Fruit fly (Drosophila melanogaster) whole organism, pupa: ENCODE data around the gene CG7341.

Source experiments
- CG10348 ChIP-seq: fragments of 200-800 bp; sonication (Bioruptor generic); IDR thresholded peaks from 2 replicates; pipeline ENCODE4 v1.3.6; 2022; ENCODE audit warnings: missing biosample characterization, missing genetic modification characterization
- CG12605 ChIP-seq: fragments of 200-800 bp; sonication (Bioruptor generic); IDR thresholded peaks from 2 replicates; pipeline ENCODE4 v1.3.6; 2022; ENCODE audit warnings: missing biosample characterization, missing genetic modification characterization
- CG13204 ChIP-seq: fragments of 200-800 bp; sonication (Bioruptor generic); optimal IDR thresholded peaks from 2 replicates; lab custom pipeline; 2018; ENCODE audit warnings: missing biosample characterization, mild to moderate bottlenecking, missing genetic modification characterization, moderate library complexity
- CG14655 ChIP-seq: fragments of 200-800 bp; sonication (Bioruptor generic); optimal IDR thresholded peaks from 3 replicates; lab custom pipeline; 2017; ENCODE audit warnings: mild to moderate bottlenecking, missing biosample characterization, missing genetic modification reagents, missing genetic modification characterization
- CG15710 ChIP-seq: fragments of 200-800 bp; sonication (Bioruptor generic); optimal IDR thresholded peaks from 2 replicates; lab custom pipeline; 2018; ENCODE audit warnings: missing biosample characterization, mild to moderate bottlenecking, missing genetic modification characterization, moderate library complexity
- CG17806 ChIP-seq: fragments of 200-800 bp; sonication (Bioruptor generic); optimal IDR thresholded peaks from 2 replicates; lab custom pipeline; 2018; ENCODE audit warnings: missing biosample characterization, mild to moderate bottlenecking, missing genetic modification characterization, moderate library complexity
- CG32121 ChIP-seq: fragments of 200-800 bp; sonication (Bioruptor generic); IDR thresholded peaks from 2 replicates; pipeline ENCODE4 v1.3.6; 2022; ENCODE audit warnings: missing biosample characterization, missing genetic modification characterization
- CG34367 ChIP-seq: fragments of 200-800 bp; sonication (Bioruptor generic); optimal IDR thresholded peaks from 2 replicates; lab custom pipeline; 2018; ENCODE audit warnings: missing biosample characterization, mild to moderate bottlenecking, missing genetic modification characterization
- CG4496 ChIP-seq: fragments of 200-800 bp; sonication (Bioruptor generic); IDR thresholded peaks from 3 replicates; pipeline ENCODE4 v1.3.6; 2022; ENCODE audit warnings: missing biosample characterization, missing genetic modification characterization
- CG8159 ChIP-seq: fragments of 200-800 bp; sonication (Bioruptor generic); optimal IDR thresholded peaks from 3 replicates; lab custom pipeline; 2018; ENCODE audit warnings: missing biosample characterization, mild to moderate bottlenecking, missing genetic modification characterization, moderate library complexity
- CG8301 ChIP-seq: fragments of 200-800 bp; sonication (Bioruptor generic); optimal IDR thresholded peaks from 2 replicates; lab custom pipeline; 2018; ENCODE audit warnings: missing biosample characterization, mild to moderate bottlenecking, missing genetic modification characterization
- CG9948 ChIP-seq: fragments of 200-800 bp; sonication (Bioruptor generic); optimal IDR thresholded peaks from 2 replicates; lab custom pipeline; 2018; ENCODE audit warnings: missing biosample characterization, mild to moderate bottlenecking, missing genetic modification characterization, moderate library complexity
- D1 ChIP-seq: fragments of 200-800 bp; sonication (Bioruptor generic); optimal IDR thresholded peaks from 2 replicates; lab custom pipeline; 2018; ENCODE audit warnings: missing biosample characterization, mild to moderate bottlenecking, missing genetic modification characterization, moderate library complexity
- EcR ChIP-seq: fragments of 200-800 bp; sonication (Bioruptor generic); optimal IDR thresholded peaks from 3 replicates; lab custom pipeline; 2019; ENCODE audit warnings: missing biosample characterization, missing genetic modification characterization, mild to moderate bottlenecking, moderate library complexity, missing genetic modification reagents
- Ets98B ChIP-seq: fragments of 200-800 bp; sonication (Bioruptor generic); IDR thresholded peaks from 2 replicates; pipeline ENCODE4 v1.3.6; 2022; ENCODE audit warnings: missing biosample characterization, missing genetic modification characterization
- Pif1A ChIP-seq: fragments of 200-800 bp; sonication (Bioruptor generic); optimal IDR thresholded peaks from 3 replicates; lab custom pipeline; 2016; ENCODE audit warnings: missing biosample characterization, missing genetic modification characterization
- Pif1B ChIP-seq: fragments of 200-800 bp; sonication (Bioruptor generic); optimal IDR thresholded peaks from 3 replicates; lab custom pipeline; 2016; ENCODE audit warnings: missing biosample characterization, missing genetic modification characterization
- Snoo ChIP-seq: fragments of 200-800 bp; sonication (Bioruptor generic); optimal IDR thresholded peaks from 3 replicates; lab custom pipeline; 2017; ENCODE audit warnings: missing biosample characterization, mild to moderate bottlenecking, missing genetic modification characterization, inconsistent platforms
- fd96Ca ChIP-seq: fragments of 200-800 bp; sonication (Bioruptor generic); IDR thresholded peaks from 3 replicates; pipeline ENCODE4 v1.3.6; 2022; ENCODE audit warnings: missing biosample characterization, missing genetic modification characterization
- gl ChIP-seq: fragments of 200-800 bp; sonication (Bioruptor generic); optimal IDR thresholded peaks from 2 replicates; lab custom pipeline; 2018; ENCODE audit warnings: missing biosample characterization, mild to moderate bottlenecking, missing genetic modification characterization
- rn ChIP-seq: fragments of 200-800 bp; sonication (Bioruptor generic); IDR thresholded peaks from 2 replicates; pipeline ENCODE4 v1.3.6; 2022; ENCODE audit warnings: missing biosample characterization, missing genetic modification characterization

Gene CG7341

DNA sequence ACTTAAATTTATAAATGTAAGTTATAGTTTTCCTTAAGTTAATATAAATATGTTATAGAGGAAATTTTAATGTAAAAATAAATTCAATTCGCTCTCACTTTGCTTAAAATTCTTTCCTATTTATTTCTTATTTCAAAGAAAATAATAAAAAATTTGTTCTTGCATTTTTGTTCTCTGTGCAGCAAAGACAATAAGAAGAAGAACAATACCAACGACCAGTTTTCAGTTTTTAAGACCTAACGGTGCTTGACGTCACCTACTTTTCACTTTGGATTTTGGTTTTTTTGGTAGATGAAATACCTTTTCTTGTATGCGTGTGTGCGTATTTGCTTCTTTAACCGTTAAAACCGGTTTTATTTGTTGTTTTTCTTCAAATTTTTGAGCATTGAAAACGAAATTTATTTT lies 10.6 kb upstream of the CG7341 start:
- no peak for TF ChIP-seq CG17806
- TF ChIP-seq Snoo (tag; lab: Kevin White, UChicago), result peak; percentile 7

- 0 out of 2 replicates have a peak, but pooled peaks have one; percentile 15 for TF ChIP-seq CG12605 (GFP tag; lab: Robert Waterston, UW)
- TF ChIP-seq CG8159, result no peak
- TF ChIP-seq Ets98B (GFP tag; lab: Robert Waterston, UW), result peak; percentile 28; the same call in 1 of the 2 replicates
- peak; percentile 48 for TF ChIP-seq EcR (GFP tag; lab: Kevin White, UChicago)
Observed at dm6 chr3L:18105343-18106020, 7.3 kb upstream of the CG7341 start.

- no peak for TF ChIP-seq EcR (GFP tag; lab: Kevin White, UChicago)
- TF ChIP-seq CG12605 (GFP tag; lab: Robert Waterston, UW), result 0 out of 2 replicates have a peak, but pooled peaks have one; percentile 11
- TF ChIP-seq CG17806, result peak; percentile 54
- no peak for TF ChIP-seq rn (GFP tag; lab: Robert Waterston, UW)
- peak; percentile 62; the same call in 2 of the 3 replicates for TF ChIP-seq CG4496 (GFP tag; lab: Robert Waterston, UW)
- TF ChIP-seq CG15710 (tag; lab: Kevin White, UChicago), result peak; percentile 74
- TF ChIP-seq CG13204, result no peak
- peak; percentile 71 for TF ChIP-seq CG8159
- TF ChIP-seq fd96Ca (GFP tag; lab: Robert Waterston, UW), result peak; percentile 55; the same call in 1 of the 3 replicates
- no peak for TF ChIP-seq Pif1A
- TF ChIP-seq Pif1B (GFP tag; lab: Kevin White, UChicago), result peak; percentile 45
- TF ChIP-seq CG32121 (GFP tag; lab: Robert Waterston, UW), result peak; percentile 46
- TF ChIP-seq CG34367 (tag; lab: Kevin White, UChicago), result peak; percentile 47
- peak; percentile 23 for TF ChIP-seq D1 (tag; lab: Kevin White, UChicago)
- TF ChIP-seq CG9948 (tag; lab: Kevin White, UChicago), result peak; percentile 51
- TF ChIP-seq CG10348, result no peak
- peak; percentile 56 for TF ChIP-seq Ets98B (GFP tag; lab: Robert Waterston, UW)
- TF ChIP-seq gl (tag; lab: Kevin White, UChicago), result no peak
- TF ChIP-seq CG14655 (GFP tag; lab: Kevin White, UChicago), result no peak
- peak; percentile 61 for TF ChIP-seq Snoo (tag; lab: Kevin White, UChicago)
- TF ChIP-seq CG8301 (tag; lab: Kevin White, UChicago), result peak; percentile 45
Observed at dm6 chr3L:18106021-18106944, 6.5 kb upstream of the CG7341 start, which contains the start of the genes CG13698 and mRpS26. TSS of gene CG13698 (minus strand) at chr3L:18106149. TSS of gene mRpS26 (plus strand) at chr3L:18106579.

dm6 chr3L:18109459-18109863 lies 3.3 kb upstream of the CG7341 start, which contains the start of the genes Polr3D and mus304:
TSS of gene Polr3D (minus strand) at chr3L:18109574.
TSS of gene mus304 (plus strand) at chr3L:18109814.
- no peak for TF ChIP-seq Snoo (tag; lab: Kevin White, UChicago)
- no peak for TF ChIP-seq CG12605 (GFP tag; lab: Robert Waterston, UW)
- 0 out of 2 replicates have a peak, but pooled peaks have one; percentile 29 for TF ChIP-seq CG32121 (GFP tag; lab: Robert Waterston, UW)
- TF ChIP-seq CG8159, result peak; percentile 20
- TF ChIP-seq CG9948 (tag; lab: Kevin White, UChicago), result no peak
- TF ChIP-seq CG34367 (tag; lab: Kevin White, UChicago), result no peak
- 0 out of 2 replicates have a peak, but pooled peaks have one; percentile 12 for TF ChIP-seq rn (GFP tag; lab: Robert Waterston, UW)
- TF ChIP-seq CG15710 (tag; lab: Kevin White, UChicago), result peak; percentile 14

DNA sequence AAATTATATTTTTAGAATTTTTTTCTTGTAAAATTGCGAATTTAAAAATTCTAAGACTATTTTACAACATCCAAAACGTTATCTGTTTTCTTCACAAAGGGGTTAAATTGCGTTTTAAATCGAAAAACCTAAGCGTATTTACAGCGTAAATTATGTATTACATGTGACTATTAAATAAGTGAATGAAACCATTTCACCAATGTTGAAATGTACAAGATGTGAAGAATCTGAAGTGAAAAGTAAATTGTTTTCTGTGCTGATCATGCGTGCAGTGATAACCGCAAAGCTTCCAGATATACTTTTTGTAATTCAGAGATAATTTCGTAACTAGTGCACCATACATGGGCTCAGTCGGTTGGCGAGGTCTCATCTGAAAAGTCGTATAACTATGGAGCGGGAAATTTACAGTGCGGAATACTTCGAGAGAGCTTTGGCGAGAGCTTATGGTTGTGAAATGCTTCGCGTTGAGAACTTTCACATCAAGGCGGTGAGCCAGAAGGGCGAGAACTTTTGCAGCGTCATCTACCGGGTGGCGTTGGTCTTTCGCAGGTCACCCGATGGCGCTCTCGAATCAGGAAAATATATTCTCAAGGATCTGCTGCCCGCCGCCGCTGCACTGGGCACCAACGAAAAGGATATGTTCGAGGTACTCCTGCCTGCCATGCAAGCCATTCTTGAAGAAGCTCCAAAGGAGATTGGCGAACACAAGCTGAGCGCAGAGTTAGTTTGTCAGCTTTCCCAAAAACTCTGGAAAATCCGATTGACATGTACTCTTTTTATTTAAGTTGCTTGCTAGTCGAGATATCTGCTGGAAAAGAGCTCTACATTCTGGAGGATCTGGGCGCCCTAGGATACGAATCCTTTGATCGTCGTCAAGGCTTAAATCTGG lies 1.5 kb downstream of the CG7341 start:
- peak; percentile 71 for TF ChIP-seq CG17806
- TF ChIP-seq CG13204, result no peak
- TF ChIP-seq D1 (tag; lab: Kevin White, UChicago), result peak; percentile 71
- no peak for TF ChIP-seq Pif1A
- TF ChIP-seq EcR (GFP tag; lab: Kevin White, UChicago), result no peak
- TF ChIP-seq CG10348, result no peak
- no peak for TF ChIP-seq fd96Ca (GFP tag; lab: Robert Waterston, UW)
- peak; percentile 36 for TF ChIP-seq Pif1B (GFP tag; lab: Kevin White, UChicago)
- TF ChIP-seq CG9948 (tag; lab: Kevin White, UChicago), result peak; percentile 63
- peak; percentile 33; the same call in 1 of the 2 replicates for TF ChIP-seq CG32121 (GFP tag; lab: Robert Waterston, UW)
- peak; percentile 50 for TF ChIP-seq CG8301 (tag; lab: Kevin White, UChicago)
- no peak for TF ChIP-seq gl (tag; lab: Kevin White, UChicago)
- peak; percentile 27; the same call in 1 of the 2 replicates for TF ChIP-seq Ets98B (GFP tag; lab: Robert Waterston, UW)
- TF ChIP-seq CG8159, result peak; percentile 73
- TF ChIP-seq CG12605 (GFP tag; lab: Robert Waterston, UW), result no peak
- no peak; the same call in 1 of the 3 replicates for TF ChIP-seq CG4496 (GFP tag; lab: Robert Waterston, UW)
- TF ChIP-seq CG15710 (tag; lab: Kevin White, UChicago), result peak; percentile 71
- no peak for TF ChIP-seq rn (GFP tag; lab: Robert Waterston, UW)
- no peak for TF ChIP-seq Snoo (tag; lab: Kevin White, UChicago)
- no peak for TF ChIP-seq CG14655 (GFP tag; lab: Kevin White, UChicago)
- peak; percentile 35 for TF ChIP-seq CG34367 (tag; lab: Kevin White, UChicago)
